Fruit fly (Drosophila melanogaster) whole organism, wandering third instar larva: ENCODE data around the gene Patj.
A peak's percentile ranks its signal among the peaks of the same experiment; 100 is the strongest.

ENCODE experiments used
- Abd-B ChIP-seq: fragments of >200 bp; optimal IDR thresholded peaks from 2 replicates; lab custom pipeline; 2017; ENCODE audit warnings: missing biosample characterization, missing genetic modification characterization
- CG9705 ChIP-seq: fragments of 200-800 bp; sonication (Bioruptor generic); optimal IDR thresholded peaks from 2 replicates; lab custom pipeline; 2018; ENCODE audit warnings: missing biosample characterization, mild to moderate bottlenecking, missing genetic modification characterization
- CrebA ChIP-seq: fragments of 200-800 bp; sonication (Bioruptor generic); optimal IDR thresholded peaks from 2 replicates; lab custom pipeline; 2016; ENCODE audit warnings: missing biosample characterization, mild to moderate bottlenecking, missing genetic modification characterization, borderline replicate concordance
- Dfd ChIP-seq: fragments of >200 bp; optimal IDR thresholded peaks from 2 replicates; lab custom pipeline; 2017; ENCODE audit warnings: missing biosample characterization, missing genetic modification characterization
- Dif ChIP-seq: fragments of 200-275, 200-300 bp; sonication (Bioruptor generic); optimal IDR thresholded peaks from 2 replicates; lab custom pipeline; 2018; ENCODE audit warnings: missing biosample characterization, missing genetic modification characterization; ENCODE audit not compliant: partially characterized antibody
- GATAd ChIP-seq: sonication (Bioruptor generic); optimal IDR thresholded peaks from 2 replicates; lab custom pipeline; 2016; ENCODE audit warnings: missing biosample characterization, missing genetic modification characterization
- HLH106 ChIP-seq: fragments of 200-800 bp; optimal IDR thresholded peaks from 3 replicates; lab custom pipeline; 2019; ENCODE audit warnings: missing biosample characterization, mild to moderate bottlenecking, missing genetic modification characterization, moderate library complexity
- Hnf4 ChIP-seq: fragments of 200-800 bp; sonication (Bioruptor generic); optimal IDR thresholded peaks from 2 replicates; lab custom pipeline; 2016; ENCODE audit warnings: missing biosample characterization, mild to moderate bottlenecking, missing genetic modification characterization
- Hr83 ChIP-seq: fragments of 200-300 bp; sonication (Bioruptor generic); optimal IDR thresholded peaks from 2 replicates; lab custom pipeline; 2016; ENCODE audit warnings: missing biosample characterization, mild to moderate bottlenecking, missing genetic modification characterization, moderate library complexity; ENCODE audit not compliant: poor library complexity, severe bottlenecking
- Jra ChIP-seq: sonication (Bioruptor generic); optimal IDR thresholded peaks from 2 replicates; lab custom pipeline; 2016; ENCODE audit warnings: missing biosample characterization, missing genetic modification characterization
- Mio ChIP-seq: sonication (Bioruptor generic); optimal IDR thresholded peaks from 2 replicates; lab custom pipeline; 2016; ENCODE audit warnings: missing biosample characterization, missing genetic modification characterization
- Myc ChIP-seq: fragments of >200 bp; optimal IDR thresholded peaks from 2 replicates; lab custom pipeline; 2017
- N ChIP-seq: fragments of >200 bp; optimal IDR thresholded peaks from 2 replicates; lab custom pipeline; 2018; ENCODE audit warnings: missing biosample characterization, missing external identifiers, missing genetic modification characterization
- OdsH ChIP-seq: fragments of 200-800 bp; sonication (Bioruptor generic); optimal IDR thresholded peaks from 2 replicates; lab custom pipeline; 2016; ENCODE audit warnings: missing biosample characterization, mild to moderate bottlenecking, missing genetic modification characterization
- Rel ChIP-seq, 2 experiments: fragments of 200-800 bp; sonication (Bioruptor generic) in 1 of 2; optimal IDR thresholded peaks; 2 replicates in 1 of 2; 3 replicates in 1 of 2; lab custom pipeline; 2016 to 2019; ENCODE audit warnings: mild to moderate bottlenecking in 2 of 2, missing biosample characterization in 2 of 2, missing genetic modification characterization in 2 of 2, moderate library complexity in 1 of 2
- Sp1 ChIP-seq: fragments of 200-800 bp; sonication (Bioruptor generic); optimal IDR thresholded peaks from 3 replicates; lab custom pipeline; 2019; ENCODE audit warnings: missing biosample characterization, mild to moderate bottlenecking, missing genetic modification characterization, moderate library complexity
- Vsx2 ChIP-seq: fragments of 200-300, 225-300 bp; sonication (Bioruptor generic); optimal IDR thresholded peaks from 2 replicates; lab custom pipeline; 2018; ENCODE audit warnings: missing biosample characterization, missing genetic modification characterization; ENCODE audit not compliant: partially characterized antibody
- br ChIP-seq: fragments of 200-800 bp; sonication (Bioruptor generic); optimal IDR thresholded peaks from 2 replicates; lab custom pipeline; 2016; ENCODE audit warnings: missing biosample characterization, missing genetic modification characterization
- brk ChIP-seq: fragments of 200-800 bp; sonication (Bioruptor generic); optimal IDR thresholded peaks from 2 replicates; lab custom pipeline; 2016; ENCODE audit warnings: missing biosample characterization, mild to moderate bottlenecking, missing genetic modification characterization
- dl ChIP-seq, 2 experiments: fragments of 175-275, 200-275 bp in 1 of 2; fragments of 200-275 bp in 1 of 2; sonication (Bioruptor generic); optimal IDR thresholded peaks; lab custom pipeline; 2018; ENCODE audit warnings: mild to moderate bottlenecking in 2 of 2, missing biosample characterization in 2 of 2, missing genetic modification characterization in 2 of 2, moderate library complexity in 2 of 2; ENCODE audit not compliant: partially characterized antibody in 2 of 2, insufficient read depth in 1 of 2
- dmrt93B ChIP-seq: fragments of 200-800 bp; sonication (Bioruptor generic); optimal IDR thresholded peaks from 2 replicates; lab custom pipeline; 2018; ENCODE audit warnings: missing biosample characterization, mild to moderate bottlenecking, missing genetic modification characterization
- dsf ChIP-seq: sonication (Bioruptor generic); optimal IDR thresholded peaks from 2 replicates; lab custom pipeline; 2016; ENCODE audit warnings: missing biosample characterization, missing genetic modification characterization, borderline replicate concordance
- ey ChIP-seq: fragments of 200-800 bp; sonication (Bioruptor generic); optimal IDR thresholded peaks from 2 replicates; lab custom pipeline; 2016; ENCODE audit warnings: missing biosample characterization, missing genetic modification characterization
- foxo ChIP-seq, 2 experiments: fragments of 200-800 bp; sonication (Bioruptor generic); optimal IDR thresholded peaks; 2 replicates in 1 of 2; 3 replicates in 1 of 2; lab custom pipeline; 2016 to 2017; ENCODE audit warnings: missing biosample characterization in 2 of 2, missing genetic modification characterization in 2 of 2
- fru ChIP-seq: fragments of 200-800 bp; sonication (Bioruptor generic); optimal IDR thresholded peaks from 3 replicates; lab custom pipeline; 2016; ENCODE audit warnings: missing biosample characterization, mild to moderate bottlenecking, missing genetic modification characterization
- h ChIP-seq: fragments of 200-800 bp; sonication (Bioruptor generic); optimal IDR thresholded peaks from 3 replicates; lab custom pipeline; 2016; ENCODE audit warnings: missing biosample characterization, mild to moderate bottlenecking, missing genetic modification characterization
- jim ChIP-seq: fragments of 175-275, 200-325 bp; sonication (Bioruptor generic); optimal IDR thresholded peaks from 2 replicates; lab custom pipeline; 2016; ENCODE audit warnings: missing biosample characterization, mild to moderate bottlenecking, missing genetic modification characterization
- lola ChIP-seq: fragments of >200 bp; optimal IDR thresholded peaks from 2 replicates; lab custom pipeline; 2017; ENCODE audit warnings: missing biosample characterization, missing genetic modification characterization
- pan ChIP-seq: fragments of >200 bp; optimal IDR thresholded peaks from 2 replicates; lab custom pipeline; 2017
- rgr ChIP-seq: fragments of 200-800 bp; sonication (Bioruptor generic); optimal IDR thresholded peaks from 3 replicates; lab custom pipeline; 2016; ENCODE audit warnings: missing biosample characterization, mild to moderate bottlenecking, missing genetic modification characterization
- sv ChIP-seq: fragments of 200-800 bp; sonication (Bioruptor generic); optimal IDR thresholded peaks from 3 replicates; lab custom pipeline; 2016; ENCODE audit warnings: missing biosample characterization, missing genetic modification characterization
- tai ChIP-seq: sonication (Bioruptor generic); optimal IDR thresholded peaks from 2 replicates; lab custom pipeline; 2016; ENCODE audit warnings: missing biosample characterization, missing genetic modification characterization
- usp ChIP-seq: fragments of >200 bp; optimal IDR thresholded peaks from 2 replicates; lab custom pipeline; 2017; ENCODE audit warnings: missing biosample characterization, missing genetic modification characterization
- woc ChIP-seq: sonication (Bioruptor generic); optimal IDR thresholded peaks from 2 replicates; lab custom pipeline; 2016; ENCODE audit warnings: missing biosample characterization, mild to moderate bottlenecking, missing genetic modification characterization

The Patj gene

DNA sequence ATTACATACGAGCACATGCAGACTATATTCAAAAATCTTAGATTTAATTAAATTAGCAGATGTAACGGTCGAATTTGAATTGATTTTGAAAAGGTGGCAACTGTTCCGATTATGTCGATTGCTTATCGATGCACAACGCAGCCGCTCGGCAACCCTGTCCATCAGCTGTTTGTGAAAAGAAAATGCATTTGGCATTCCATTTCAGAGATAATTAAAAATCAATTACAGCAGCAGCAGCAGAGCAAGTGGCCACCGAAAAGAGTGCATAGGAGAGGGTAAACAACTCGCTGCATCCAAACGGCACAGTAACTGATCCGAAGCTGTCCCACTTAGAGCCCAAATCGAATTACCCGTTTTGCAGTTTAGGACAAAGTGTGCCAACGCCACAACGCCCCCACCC is at the start of gene Patj:
Patj (plus strand) TSS at position 155 of the 400 bp plus-strand sequence.
- TF ChIP-seq dsf (GFP tag; lab: Kevin White, UChicago) (no peak), jim (GFP tag; lab: Kevin White, UChicago) (no peak), CrebA (GFP tag; lab: Kevin White, UChicago) (no peak), Hr83 (GFP tag; lab: Kevin White, UChicago) (no peak), OdsH (no peak), Hnf4 (GFP tag; lab: Kevin White, UChicago) (no peak), br (GFP tag; lab: Kevin White, UChicago) (no peak), GATAd (GFP tag; lab: Kevin White, UChicago) (no peak), Myc (lab: Kevin White, UChicago) (no peak), tai (GFP tag; lab: Kevin White, UChicago) (no peak), dmrt93B (no peak), Abd-B (no peak), Dif (GFP tag; lab: Kevin White, UChicago) (no peak), Sp1 (GFP tag; lab: Kevin White, UChicago) (no peak), Mio (GFP tag; lab: Kevin White, UChicago) (no peak), CG9705 (GFP tag; lab: Kevin White, UChicago) (no peak), woc (GFP tag; lab: Kevin White, UChicago) (no peak), brk (GFP tag; lab: Kevin White, UChicago) (no peak)

DNA sequence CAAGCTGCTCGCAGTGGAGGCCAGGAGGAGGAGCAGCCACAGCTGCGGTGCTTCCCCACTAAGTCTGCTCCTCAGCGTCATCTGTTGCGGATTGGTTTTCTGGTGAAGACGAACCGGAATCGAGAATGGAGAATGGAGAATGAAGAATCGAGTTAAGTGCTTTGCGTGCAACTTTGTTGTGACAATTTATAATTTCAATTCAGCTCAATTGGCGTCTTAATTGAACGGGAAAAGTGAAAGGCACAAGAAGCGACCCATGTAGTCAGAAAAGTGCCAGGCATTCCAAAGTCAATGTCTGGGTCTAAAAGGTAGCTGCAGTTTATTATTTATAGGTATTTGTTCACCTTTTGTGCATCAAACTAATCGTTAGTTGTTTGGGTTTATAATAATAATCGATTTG is 44.3 kb upstream of the Patj start:
- TF ChIP-seq jim (GFP tag; lab: Kevin White, UChicago) (no peak), HLH106 (tag; lab: Kevin White, UChicago) (no peak), foxo (GFP tag; optimal IDR thresholded peaks at IDR 0.05; lab: Kevin White, UChicago) (no peak), Dif (GFP tag; lab: Kevin White, UChicago) (no peak), OdsH (no peak)

DNA sequence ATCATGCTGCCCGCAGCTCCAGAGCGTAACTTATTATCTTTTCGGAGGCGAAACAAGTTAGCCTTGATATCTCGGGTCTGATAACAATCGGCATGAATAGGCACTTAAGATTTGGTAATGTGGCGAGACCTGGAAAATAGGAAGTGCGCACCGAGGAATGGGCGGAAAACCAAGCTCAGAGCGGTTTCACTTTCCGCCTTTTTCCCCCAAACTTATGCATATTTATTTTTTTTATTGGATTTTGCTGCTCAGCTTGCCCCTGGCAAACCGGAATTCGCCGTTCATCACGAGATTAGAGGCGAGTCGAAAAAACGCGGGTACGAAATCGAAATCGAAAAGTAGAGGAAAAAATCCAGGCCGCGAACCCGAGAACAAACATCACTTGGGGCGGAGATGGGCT is 43.7 kb upstream of the Patj start:
- no peak for TF ChIP-seq br (GFP tag; lab: Kevin White, UChicago)
- no peak for TF ChIP-seq sv (GFP tag; lab: Kevin White, UChicago)
- TF ChIP-seq tai (GFP tag; lab: Kevin White, UChicago) = no peak
- TF ChIP-seq lola = no peak
- no peak for TF ChIP-seq HLH106 (tag; lab: Kevin White, UChicago)
- TF ChIP-seq Abd-B = no peak
- TF ChIP-seq usp = no peak
- no peak for TF ChIP-seq ey (GFP tag; lab: Kevin White, UChicago)
- no peak for TF ChIP-seq CrebA (GFP tag; lab: Kevin White, UChicago)
- TF ChIP-seq Rel (GFP tag; optimal IDR thresholded peaks at IDR 0.05; lab: Kevin White, UChicago) = no peak
- TF ChIP-seq Rel (tag; optimal IDR thresholded peaks at IDR 0.05; lab: Kevin White, UChicago) = no peak
- no peak for TF ChIP-seq jim (GFP tag; lab: Kevin White, UChicago)
- TF ChIP-seq pan (lab: Kevin White, UChicago) = no peak

dm6 chr3L:1755458-1755984 is 43.1 kb upstream of the Patj start, which contains the start of gene Cht2:
Gene Cht2 (minus strand): TSS chr3L:1755934.
- TF ChIP-seq woc (GFP tag; lab: Kevin White, UChicago) = no peak
- TF ChIP-seq pan (lab: Kevin White, UChicago) = no peak
- TF ChIP-seq brk (GFP tag; lab: Kevin White, UChicago) = no peak
- no peak for TF ChIP-seq Dfd (GFP tag; lab: Kevin White, UChicago)
- TF ChIP-seq Rel (GFP tag; optimal IDR thresholded peaks at IDR 0.05; lab: Kevin White, UChicago) = peak; percentile 4
- peak; percentile 22 for TF ChIP-seq Rel (tag; optimal IDR thresholded peaks at IDR 0.05; lab: Kevin White, UChicago)
- TF ChIP-seq dl (GFP tag; optimal IDR thresholded peaks at IDR 0.05; lab: Kevin White, UChicago; ENCODE audit: insufficient read depth in 1 of 2, partially characterized antibody in 2 of 2) = peak in 1 of 2 experiments; percentile 67
- TF ChIP-seq GATAd (GFP tag; lab: Kevin White, UChicago) = no peak
- no peak for TF ChIP-seq CG9705 (GFP tag; lab: Kevin White, UChicago)
- no peak for TF ChIP-seq CrebA (GFP tag; lab: Kevin White, UChicago)
- peak; percentile 91 for TF ChIP-seq Dif (GFP tag; lab: Kevin White, UChicago)
- peak; percentile 42 for TF ChIP-seq br (GFP tag; lab: Kevin White, UChicago)
- TF ChIP-seq Jra (GFP tag; lab: Kevin White, UChicago) = no peak
- no peak for TF ChIP-seq dmrt93B
- TF ChIP-seq OdsH = no peak
- TF ChIP-seq Abd-B = no peak
- TF ChIP-seq h (GFP tag; lab: Kevin White, UChicago) = peak; percentile 38
- no peak for TF ChIP-seq HLH106 (tag; lab: Kevin White, UChicago)
- TF ChIP-seq N (GFP tag; lab: Kevin White, UChicago) = no peak
- peak; percentile 27 for TF ChIP-seq Sp1 (GFP tag; lab: Kevin White, UChicago)
- TF ChIP-seq foxo (GFP tag; optimal IDR thresholded peaks at IDR 0.05; lab: Kevin White, UChicago) = no peak
- no peak for TF ChIP-seq tai (GFP tag; lab: Kevin White, UChicago)
- TF ChIP-seq usp = no peak
- no peak for TF ChIP-seq rgr
- peak; percentile 38 for TF ChIP-seq fru (GFP tag; lab: Kevin White, UChicago)
- peak; percentile 86 for TF ChIP-seq Vsx2 (GFP tag; lab: Kevin White, UChicago)
